Worm (Caenorhabditis elegans) whole organism, late embryonic: ENCODE results near the gene mbl-1.
"Not testable (repeated sequence)": the region's sequence is repeated elsewhere in the genome, so short reads cannot be mapped to it uniquely, and the experiment has no call there.

Experiments used
- C38D4.7 ChIP-seq: fragments of 200-800 bp; sonication (Bioruptor generic); optimal IDR thresholded peaks from 2 replicates; lab custom pipeline; 2018; ENCODE audit warnings: mild to moderate bottlenecking, missing genetic modification characterization, moderate library complexity, missing compliant biosample characterization
- F13H6.1 ChIP-seq: sonication (generic microtip); optimal IDR thresholded peaks from 2 replicates; lab custom pipeline; 2016; ENCODE audit warnings: missing genetic modification characterization, missing compliant biosample characterization
- K09A11.1 ChIP-seq: sonication (generic microtip); optimal IDR thresholded peaks from 2 replicates; lab custom pipeline; 2017; ENCODE audit warnings: antibody characterized with exemption, mild to moderate bottlenecking, missing genetic modification characterization, missing compliant biosample characterization; ENCODE audit not compliant: insufficient read depth
- T23F11.4 ChIP-seq: fragments of 200-800 bp; sonication (Bioruptor generic); optimal IDR thresholded peaks from 2 replicates; lab custom pipeline; 2018; ENCODE audit warnings: mild to moderate bottlenecking, missing genetic modification characterization, missing compliant biosample characterization
- Y22D7AL.16 ChIP-seq: sonication (generic microtip); optimal IDR thresholded peaks from 2 replicates; lab custom pipeline; 2016; ENCODE audit warnings: missing genetic modification characterization, missing compliant biosample characterization
- ahr-1 ChIP-seq: sonication (generic microtip); optimal IDR thresholded peaks from 2 replicates; lab custom pipeline; 2016; ENCODE audit warnings: missing genetic modification characterization, missing compliant biosample characterization
- ama-1 ChIP-seq: fragments of 150-350 bp; optimal IDR thresholded peaks from 2 replicates; lab custom pipeline; 2014
- ceh-19 ChIP-seq: fragments of 200-800 bp; sonication (Bioruptor generic); optimal IDR thresholded peaks from 2 replicates; lab custom pipeline; 2018; ENCODE audit warnings: mild to moderate bottlenecking, missing genetic modification characterization, missing compliant biosample characterization
- ceh-30 ChIP-seq: fragments of 150-350 bp; optimal IDR thresholded peaks from 2 replicates; lab custom pipeline; 2014; ENCODE audit warnings: missing biosample characterization, missing genetic modification characterization
- ceh-31 ChIP-seq: sonication (generic microtip); optimal IDR thresholded peaks from 2 replicates; lab custom pipeline; 2016; ENCODE audit warnings: missing genetic modification characterization, missing compliant biosample characterization
- ceh-9 ChIP-seq: sonication (generic microtip); optimal IDR thresholded peaks from 2 replicates; lab custom pipeline; 2016; ENCODE audit warnings: mild to moderate bottlenecking, missing genetic modification characterization, inconsistent platforms, missing compliant biosample characterization
- che-1 ChIP-seq: sonication (generic microtip); optimal IDR thresholded peaks from 2 replicates; lab custom pipeline; 2016; ENCODE audit warnings: mild to moderate bottlenecking, missing genetic modification characterization, missing compliant biosample characterization
- dmd-4 ChIP-seq: sonication (generic microtip); optimal IDR thresholded peaks from 2 replicates; lab custom pipeline; 2016; ENCODE audit warnings: borderline replicate concordance, missing genetic modification characterization, missing compliant biosample characterization
- dve-1 ChIP-seq: sonication (generic microtip); optimal IDR thresholded peaks from 2 replicates; lab custom pipeline; 2017; ENCODE audit warnings: antibody characterized with exemption, mild to moderate bottlenecking, missing genetic modification characterization, missing compliant biosample characterization
- fax-1 ChIP-seq: sonication (generic microtip); optimal IDR thresholded peaks from 2 replicates; lab custom pipeline; 2016; ENCODE audit warnings: missing genotype, missing genetic modification characterization, missing compliant biosample characterization
- fkh-6 ChIP-seq: sonication (generic microtip); optimal IDR thresholded peaks from 2 replicates; lab custom pipeline; 2016; ENCODE audit warnings: missing genetic modification characterization, missing compliant biosample characterization
- gmeb-2 ChIP-seq: sonication (generic microtip); optimal IDR thresholded peaks from 2 replicates; lab custom pipeline; 2016; ENCODE audit warnings: missing genetic modification characterization, inconsistent platforms, missing compliant biosample characterization
- hlh-15 ChIP-seq: sonication (generic microtip); optimal IDR thresholded peaks from 2 replicates; lab custom pipeline; 2016; ENCODE audit warnings: missing genetic modification characterization, missing compliant biosample characterization
- hlh-30 ChIP-seq: sonication (generic microtip); optimal IDR thresholded peaks from 2 replicates; lab custom pipeline; 2017; ENCODE audit warnings: antibody characterized with exemption, missing genetic modification characterization, missing compliant biosample characterization; ENCODE audit not compliant: insufficient read depth
- hlh-8 ChIP-seq: sonication (generic microtip); optimal IDR thresholded peaks from 2 replicates; lab custom pipeline; 2016; ENCODE audit warnings: missing genotype, missing genetic modification characterization, missing compliant biosample characterization
- lin-11 ChIP-seq: fragments of 200-800 bp; sonication (Bioruptor generic); optimal IDR thresholded peaks from 2 replicates; lab custom pipeline; 2018; ENCODE audit warnings: mild to moderate bottlenecking, missing genetic modification characterization, missing compliant biosample characterization
- madf-2 ChIP-seq: sonication (generic microtip); optimal IDR thresholded peaks from 2 replicates; lab custom pipeline; 2017; ENCODE audit warnings: missing genetic modification characterization, missing compliant biosample characterization
- mec-3 ChIP-seq: sonication (generic microtip); optimal IDR thresholded peaks from 2 replicates; lab custom pipeline; 2016; ENCODE audit warnings: borderline replicate concordance, missing genetic modification characterization, missing compliant biosample characterization
- nfya-1 ChIP-seq: sonication (generic microtip); optimal IDR thresholded peaks from 2 replicates; lab custom pipeline; 2017; ENCODE audit warnings: missing genetic modification characterization, mild to moderate bottlenecking, missing compliant biosample characterization, antibody characterized with exemption, moderate library complexity
- nhr-11 ChIP-seq: fragments of 150-350 bp; optimal IDR thresholded peaks from 2 replicates; lab custom pipeline; 2014; ENCODE audit warnings: missing biosample characterization, missing genetic modification characterization
- npax-4 ChIP-seq: sonication (generic microtip); optimal IDR thresholded peaks from 2 replicates; lab custom pipeline; 2016; ENCODE audit warnings: missing genetic modification characterization, missing compliant biosample characterization
- odd-2 ChIP-seq: sonication (generic microtip); optimal IDR thresholded peaks from 2 replicates; lab custom pipeline; 2017; ENCODE audit warnings: antibody characterized with exemption, mild to moderate bottlenecking, missing genetic modification characterization, missing compliant biosample characterization
- pat-9 ChIP-seq: fragments of 200-800 bp; sonication (Bioruptor generic); optimal IDR thresholded peaks from 2 replicates; lab custom pipeline; 2018; ENCODE audit warnings: mild to moderate bottlenecking, missing genetic modification characterization, moderate library complexity, missing compliant biosample characterization
- pax-1 ChIP-seq: fragments of 150-350 bp; optimal IDR thresholded peaks from 2 replicates; lab custom pipeline; 2014; ENCODE audit warnings: missing biosample characterization, missing genetic modification characterization
- pha-2 ChIP-seq: sonication (generic microtip); optimal IDR thresholded peaks from 2 replicates; lab custom pipeline; 2017; ENCODE audit warnings: mild to moderate bottlenecking, missing genetic modification characterization, missing compliant biosample characterization
- pqm-1 ChIP-seq: sonication (generic microtip); optimal IDR thresholded peaks from 2 replicates; lab custom pipeline; 2016; ENCODE audit warnings: missing genetic modification characterization, missing compliant biosample characterization
- sdc-2 ChIP-seq: sonication (generic microtip); optimal IDR thresholded peaks from 2 replicates; lab custom pipeline; 2016; ENCODE audit warnings: missing genotype, missing genetic modification characterization, missing compliant biosample characterization
- sox-2 ChIP-seq: fragments of 200-800 bp; sonication (Bioruptor generic); IDR thresholded peaks from 2 replicates; pipeline ENCODE4 v1.3.6; 2022; ENCODE audit warnings: missing genetic modification reagents, missing genetic modification characterization, missing compliant biosample characterization
- sox-4 ChIP-seq: sonication (generic microtip); optimal IDR thresholded peaks from 2 replicates; lab custom pipeline; 2017; ENCODE audit warnings: mild to moderate bottlenecking, missing genetic modification characterization, inconsistent platforms, missing compliant biosample characterization
- tbx-7 ChIP-seq: sonication (generic microtip); optimal IDR thresholded peaks from 2 replicates; lab custom pipeline; 2016; ENCODE audit warnings: missing genotype, missing genetic modification characterization, missing compliant biosample characterization
- unc-3 ChIP-seq, 2 experiments: fragments of 200-800 bp in 1 of 2; sonication (Bioruptor generic) in 1 of 2; sonication (generic microtip) in 1 of 2; conservative IDR thresholded peaks in 1 of 2; optimal IDR thresholded peaks in 1 of 2; 2 replicates each; pipeline versions ENCODE4 v1.3.6 to Lab custom; 2016 to 2022; ENCODE audit warnings: missing compliant biosample characterization in 2 of 2, missing genetic modification characterization in 2 of 2, missing genetic modification reagents in 1 of 2

Gene mbl-1

ce11 chrX:16931255-16932023, 47.0 kb upstream of the mbl-1 start:
- TF ChIP-seq nhr-11 (tag; lab: Kevin White, UChicago) = peak; percentile 29
- no peak for TF ChIP-seq dmd-4 (tag; lab: Kevin White, UChicago)
- peak; percentile 87 for TF ChIP-seq ama-1 (lab: Kevin White, UChicago)
- peak; percentile 17 for TF ChIP-seq F13H6.1
- peak; percentile 25 for TF ChIP-seq ceh-30 (tag; lab: Kevin White, UChicago)
- peak; percentile 34 for TF ChIP-seq dve-1 (tag; lab: Kevin White, UChicago)
- TF ChIP-seq pqm-1 (tag; lab: Kevin White, UChicago) = no peak

ce11 chrX:16932339-16932738, 46.1 kb upstream of the mbl-1 start:
- TF ChIP-seq unc-3 (GFP tag; conservative IDR thresholded peaks at IDR 0.05; lab: Robert Waterston, UW) (peak; percentile 64; the same call in 1 of the 2 replicates), sox-2 (GFP tag; lab: Robert Waterston, UW) (peak; percentile 21)
- not testable (repeated sequence) for TF ChIP-seq unc-3 (tag; optimal IDR thresholded peaks at IDR 0.05; lab: Kevin White, UChicago)

ce11 chrX:16942316-16942715, 36.1 kb upstream of the mbl-1 start:
- no peak for TF ChIP-seq hlh-8
- TF ChIP-seq lin-11 (tag; lab: Kevin White, UChicago) = no peak
- TF ChIP-seq, all 69 proteins: peak for 0

ce11 chrX:16943934-16944914, 34.2 kb upstream of the mbl-1 start:
- TF ChIP-seq pha-2 (tag; lab: Kevin White, UChicago) = peak; percentile 5
- no peak for TF ChIP-seq dve-1 (tag; lab: Kevin White, UChicago)
- TF ChIP-seq madf-2 = peak; percentile 37
- peak; percentile 30; the same call in 1 of the 2 replicates for TF ChIP-seq unc-3 (GFP tag; conservative IDR thresholded peaks at IDR 0.05; lab: Robert Waterston, UW)
- TF ChIP-seq unc-3 (tag; optimal IDR thresholded peaks at IDR 0.05; lab: Kevin White, UChicago) = no peak
- TF ChIP-seq hlh-8 = peak; percentile 20
- peak; percentile 63 for TF ChIP-seq ceh-9 (tag; lab: Kevin White, UChicago)
- TF ChIP-seq T23F11.4 (GFP tag; lab: Kevin White, UChicago) = peak; percentile 47
- no peak for TF ChIP-seq pat-9
- peak; percentile 93 for TF ChIP-seq ama-1 (lab: Kevin White, UChicago)
- TF ChIP-seq mec-3 (tag; lab: Kevin White, UChicago) = no peak
- peak; percentile 72 for TF ChIP-seq ceh-19 (GFP tag; lab: Kevin White, UChicago)
- no peak for TF ChIP-seq hlh-15 (tag; lab: Kevin White, UChicago)
- TF ChIP-seq pax-1 (tag; lab: Kevin White, UChicago) = peak; percentile 86
- TF ChIP-seq K09A11.1 (tag; lab: Kevin White, UChicago) = no peak
- TF ChIP-seq sox-4 = peak; percentile 66
- peak; percentile 49 for TF ChIP-seq fax-1 (tag; lab: Kevin White, UChicago)
- TF ChIP-seq C38D4.7 (GFP tag; lab: Kevin White, UChicago) = peak; percentile 54
- TF ChIP-seq gmeb-2 = peak; percentile 71
- TF ChIP-seq sdc-2 = no peak
- no peak for TF ChIP-seq hlh-30 (tag; lab: Kevin White, UChicago)
- TF ChIP-seq lin-11 (tag; lab: Kevin White, UChicago) = peak; percentile 2
- TF ChIP-seq che-1 (tag; lab: Kevin White, UChicago) = peak; percentile 75

ce11 chrX:16952859-16953258, 25.5 kb upstream of the mbl-1 start, which contains the start of gene F52G3.8:
Gene F52G3.8, minus strand, starts transcription at chrX:16952959.
- TF ChIP-seq fkh-6 (tag; lab: Kevin White, UChicago) = no peak
- no peak for TF ChIP-seq hlh-30 (tag; lab: Kevin White, UChicago)
- no peak for TF ChIP-seq hlh-15 (tag; lab: Kevin White, UChicago)
- TF ChIP-seq tbx-7 (tag; lab: Kevin White, UChicago) = no peak
- TF ChIP-seq che-1 (tag; lab: Kevin White, UChicago) = no peak
- no peak for TF ChIP-seq odd-2
- no peak for TF ChIP-seq madf-2
- no peak for TF ChIP-seq pqm-1 (tag; lab: Kevin White, UChicago)
- TF ChIP-seq npax-4 (tag; lab: Kevin White, UChicago) = no peak
- TF ChIP-seq ceh-9 (tag; lab: Kevin White, UChicago) = no peak
- no peak for TF ChIP-seq Y22D7AL.16 (tag; lab: Kevin White, UChicago)
- no peak for TF ChIP-seq ahr-1 (tag; lab: Kevin White, UChicago)
- TF ChIP-seq T23F11.4 (GFP tag; lab: Kevin White, UChicago) = no peak
- TF ChIP-seq lin-11 (tag; lab: Kevin White, UChicago) = no peak
- no peak for TF ChIP-seq sox-4
- TF ChIP-seq nfya-1 = no peak
- no peak for TF ChIP-seq hlh-8
- TF ChIP-seq dmd-4 (tag; lab: Kevin White, UChicago) = no peak
- TF ChIP-seq fax-1 (tag; lab: Kevin White, UChicago) = no peak
- no peak for TF ChIP-seq ceh-31 (tag; lab: Kevin White, UChicago)
